Worm (Caenorhabditis elegans) whole organism, midembryonic: ENCODE results near the gene F36A4.2.

Source experiments
- T22C8.4 ChIP-seq: fragments of 200-800 bp; sonication (Bioruptor generic); IDR thresholded peaks from 2 replicates; pipeline ENCODE4 v1.3.6; 2022; ENCODE audit warnings: missing genetic modification characterization, missing compliant biosample characterization
- cog-1 ChIP-seq: sonication (generic microtip); optimal IDR thresholded peaks from 2 replicates; lab custom pipeline; 2016; ENCODE audit warnings: missing genetic modification characterization, missing compliant biosample characterization
- flt-1 ChIP-seq: fragments of 200-800 bp; sonication (Bioruptor generic); IDR thresholded peaks from 2 replicates; pipeline ENCODE4 v1.3.6; 2022; ENCODE audit warnings: missing genetic modification characterization, missing compliant biosample characterization
- klf-2 ChIP-seq: fragments of 200-800 bp; sonication (Bioruptor generic); conservative IDR thresholded peaks from 2 replicates; pipeline ENCODE4 v1.3.6; 2022; ENCODE audit warnings: missing genetic modification reagents, missing genetic modification characterization, missing compliant biosample characterization
- med-1 ChIP-seq: sonication (generic microtip); optimal IDR thresholded peaks from 2 replicates; lab custom pipeline; 2017; ENCODE audit warnings: missing genetic modification characterization, mild to moderate bottlenecking, missing compliant biosample characterization, antibody characterized with exemption, missing genetic modification reagents; ENCODE audit not compliant: insufficient read depth
- ref-1 ChIP-seq: fragments of 200-800 bp; sonication (Bioruptor generic); conservative IDR thresholded peaks from 2 replicates; pipeline ENCODE4 v1.3.6; 2022; ENCODE audit warnings: missing genetic modification reagents, missing genetic modification characterization, missing compliant biosample characterization
- tab-1 ChIP-seq: fragments of 200-800 bp; sonication (Bioruptor generic); IDR thresholded peaks from 2 replicates; pipeline ENCODE4 v1.3.6; 2022; ENCODE audit warnings: missing genetic modification characterization, missing compliant biosample characterization
- ztf-23 ChIP-seq: fragments of 200-800 bp; sonication (Bioruptor generic); IDR thresholded peaks from 2 replicates; pipeline ENCODE4 v1.3.6; 2022; ENCODE audit warnings: missing genetic modification reagents, missing genetic modification characterization, missing compliant biosample characterization
- ztf-29 ChIP-seq: fragments of 200-800 bp; sonication (Bioruptor generic); IDR thresholded peaks from 2 replicates; pipeline ENCODE4 v1.3.6; 2022; ENCODE audit warnings: missing genetic modification reagents, missing genetic modification characterization, missing compliant biosample characterization

F36A4.2 gene

DNA sequence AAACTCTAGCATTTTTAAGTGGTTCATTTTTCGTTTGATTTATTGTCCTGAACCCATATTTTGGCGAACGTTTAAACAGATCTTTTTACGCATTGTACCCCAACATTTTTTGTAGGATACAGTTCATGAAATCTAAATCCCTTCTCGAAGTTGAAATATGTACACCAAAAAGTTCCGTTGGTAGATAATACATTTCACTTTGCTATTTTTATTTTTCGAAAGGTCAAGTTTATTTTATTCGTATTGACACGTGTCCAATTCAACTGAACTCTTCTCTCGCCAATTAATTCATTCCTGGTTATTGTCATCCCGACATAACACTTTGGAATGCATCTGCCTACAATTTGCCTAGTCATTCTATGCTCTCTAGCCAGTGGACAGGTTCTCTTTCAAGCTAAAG, at the start of gene F36A4.2:
F36A4.2 (plus strand) TSS at position 301 of the 400 bp plus-strand sequence.
- TF ChIP-seq ztf-29 (GFP tag; lab: Robert Waterston, UW) (no peak), med-1 (GFP tag; lab: Kevin White, UChicago) (no peak), T22C8.4 (GFP tag; lab: Robert Waterston, UW) (no peak), flt-1 (GFP tag; lab: Robert Waterston, UW) (no peak), ref-1 (no peak), ztf-23 (no peak), tab-1 (GFP tag; lab: Robert Waterston, UW) (no peak), klf-2 (GFP tag; lab: Robert Waterston, UW) (no peak)

DNA sequence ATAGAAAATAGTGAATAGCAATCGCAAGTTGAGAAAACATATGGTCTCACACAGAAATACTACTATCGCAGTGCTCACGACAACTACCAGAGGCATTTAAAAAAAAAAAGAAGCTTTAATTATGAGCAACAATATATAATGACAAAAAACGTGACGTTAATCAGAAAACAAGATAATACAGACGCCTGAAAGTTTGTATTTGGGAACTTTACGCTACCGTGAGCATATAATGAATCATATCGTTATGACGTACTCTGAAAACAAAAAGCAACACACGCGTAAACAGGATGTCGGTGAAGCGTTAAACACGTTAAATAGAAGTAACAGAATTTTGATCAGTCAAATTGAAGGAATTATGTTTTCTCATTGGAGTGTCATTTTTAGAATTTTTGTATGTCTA, 45.2 kb upstream of the F36A4.2 start, which contains the start of gene srbc-71:
srbc-71 (minus strand) TSS at position 101 of the 400 bp plus-strand sequence.
- no peak for TF ChIP-seq T22C8.4 (GFP tag; lab: Robert Waterston, UW)
- no peak for TF ChIP-seq ztf-23

- TF ChIP-seq ztf-29 (GFP tag; lab: Robert Waterston, UW) (no peak), klf-2 (GFP tag; lab: Robert Waterston, UW) (no peak), med-1 (GFP tag; lab: Kevin White, UChicago) (no peak), tab-1 (GFP tag; lab: Robert Waterston, UW) (no peak), cog-1 (no peak), ztf-23 (no peak), ref-1 (no peak), flt-1 (GFP tag; lab: Robert Waterston, UW) (no peak)
These were observed 43.1 kb upstream of the F36A4.2 start, which contains the start of gene srbc-70 for ce11 chrIV:4227917-4228316. srbc-70 (minus strand) TSS chrIV:4228017.

- TF ChIP-seq ztf-23 (no peak), flt-1 (GFP tag; lab: Robert Waterston, UW) (no peak), T22C8.4 (GFP tag; lab: Robert Waterston, UW) (no peak), cog-1 (no peak), ztf-29 (GFP tag; lab: Robert Waterston, UW) (no peak), tab-1 (GFP tag; lab: Robert Waterston, UW) (no peak), ref-1 (no peak), med-1 (GFP tag; lab: Kevin White, UChicago) (no peak), klf-2 (GFP tag; lab: Robert Waterston, UW) (no peak)
These were observed 35.6 kb upstream of the F36A4.2 start, which contains the start of the genes zipt-2.2 and dpy-13 for ce11 chrIV:4235315-4236024. zipt-2.2 (minus strand) TSS chrIV:4235365. dpy-13 (plus strand) TSS chrIV:4235614.

- TF ChIP-seq flt-1 (GFP tag; lab: Robert Waterston, UW) (no peak), med-1 (GFP tag; lab: Kevin White, UChicago) (no peak)
These were observed 35.0 kb upstream of the F36A4.2 start for ce11 chrIV:4236025-4236407.

ce11 chrIV:4236671-4237070, 34.4 kb upstream of the F36A4.2 start:
- no peak for TF ChIP-seq ztf-29 (GFP tag; lab: Robert Waterston, UW)

DNA sequence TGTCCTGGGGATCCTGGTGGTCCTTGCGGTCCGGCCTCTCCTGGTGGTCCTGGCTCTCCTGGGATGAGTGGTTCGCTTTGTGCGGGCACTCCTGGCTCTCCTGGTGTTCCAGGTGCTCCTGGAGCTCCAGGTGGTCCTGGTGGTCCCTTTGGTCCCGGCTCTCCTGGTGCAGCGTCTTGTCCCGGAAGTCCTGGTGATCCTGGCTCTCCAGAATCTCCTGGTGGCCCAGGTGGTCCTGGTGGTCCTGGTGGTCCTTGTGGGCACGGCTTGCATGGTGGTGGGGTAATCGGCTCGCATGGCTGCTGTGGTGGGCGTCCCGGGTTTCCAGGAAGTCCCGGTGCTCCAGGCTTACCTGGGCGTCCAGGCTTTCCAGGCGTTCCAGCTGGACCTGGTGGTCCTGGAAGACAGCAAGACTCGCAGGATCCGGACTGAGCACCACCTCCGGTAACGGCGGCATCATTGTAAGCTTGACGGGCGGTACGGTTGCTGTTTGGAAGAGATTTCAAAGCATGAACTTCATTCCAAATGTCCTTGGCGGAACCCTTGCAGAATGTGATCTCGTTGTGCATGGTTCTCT, 27.1 kb upstream of the F36A4.2 start:
- no peak for TF ChIP-seq klf-2 (GFP tag; lab: Robert Waterston, UW)
- TF ChIP-seq flt-1 (GFP tag; lab: Robert Waterston, UW): peak; percentile 5; the same call in 1 of the 2 replicates

DNA sequence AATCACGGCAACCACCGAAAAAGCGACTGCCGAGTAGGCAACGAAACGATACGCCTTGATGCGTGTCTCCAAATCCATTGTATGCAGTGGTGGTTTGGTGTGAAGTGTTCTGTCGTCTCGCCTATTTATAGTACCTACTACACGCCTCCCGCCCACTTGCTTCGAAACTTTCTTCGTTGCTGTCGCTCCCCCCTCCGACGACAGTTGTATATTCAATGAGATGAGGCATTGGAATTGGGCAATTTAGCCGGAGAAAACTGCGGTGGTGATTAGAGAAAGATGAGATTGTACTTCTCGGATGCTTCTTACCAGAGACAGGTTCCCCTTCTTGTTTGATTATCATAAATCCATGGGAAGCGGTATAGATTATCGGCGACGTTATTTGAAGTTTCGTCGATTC, 26.5 kb upstream of the F36A4.2 start, which contains the start of gene col-34:
col-34 (minus strand) TSS at position 101 of the 400 bp plus-strand sequence.
- TF ChIP-seq ref-1: no peak
- no peak for TF ChIP-seq tab-1 (GFP tag; lab: Robert Waterston, UW)
- TF ChIP-seq flt-1 (GFP tag; lab: Robert Waterston, UW): no peak
- no peak for TF ChIP-seq klf-2 (GFP tag; lab: Robert Waterston, UW)
- no peak for TF ChIP-seq ztf-23
- TF ChIP-seq T22C8.4 (GFP tag; lab: Robert Waterston, UW): no peak
- TF ChIP-seq med-1 (GFP tag; lab: Kevin White, UChicago): no peak
- no peak for TF ChIP-seq ztf-29 (GFP tag; lab: Robert Waterston, UW)
- no peak for TF ChIP-seq cog-1

DNA sequence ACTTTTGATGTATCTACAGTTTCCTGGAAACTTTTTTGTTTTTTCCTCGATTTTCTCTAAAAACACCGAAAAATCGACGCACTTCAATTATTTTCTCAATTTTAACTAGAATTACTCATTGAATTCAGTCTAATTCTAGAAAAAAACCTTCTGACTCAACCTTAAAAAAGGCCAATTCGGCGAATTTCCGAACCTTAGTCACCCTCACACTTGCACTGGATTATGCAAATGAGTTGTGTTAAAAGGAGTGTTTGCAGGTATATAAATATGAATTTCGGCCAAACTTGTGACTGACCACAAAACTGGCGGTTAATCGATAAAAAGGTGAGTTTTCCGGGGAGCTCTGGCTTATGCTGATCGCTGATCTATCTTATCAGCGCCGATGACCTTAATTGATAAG, 24.5 kb upstream of the F36A4.2 start, which contains the start of gene ttr-20:
ttr-20 (plus strand) TSS at position 301 of the 400 bp plus-strand sequence.
- TF ChIP-seq med-1 (GFP tag; lab: Kevin White, UChicago) (no peak), cog-1 (no peak), ztf-23 (no peak), flt-1 (GFP tag; lab: Robert Waterston, UW) (no peak), tab-1 (GFP tag; lab: Robert Waterston, UW) (no peak), ref-1 (no peak), T22C8.4 (GFP tag; lab: Robert Waterston, UW) (no peak), ztf-29 (GFP tag; lab: Robert Waterston, UW) (no peak), klf-2 (GFP tag; lab: Robert Waterston, UW) (no peak)

ce11 chrIV:4247334-4247733, 23.7 kb upstream of the F36A4.2 start:
- TF ChIP-seq ztf-23 (no peak), med-1 (GFP tag; lab: Kevin White, UChicago) (no peak), ztf-29 (GFP tag; lab: Robert Waterston, UW) (no peak), T22C8.4 (GFP tag; lab: Robert Waterston, UW) (no peak), flt-1 (GFP tag; lab: Robert Waterston, UW) (no peak), klf-2 (GFP tag; lab: Robert Waterston, UW) (no peak), cog-1 (no peak), tab-1 (GFP tag; lab: Robert Waterston, UW) (no peak), ref-1 (no peak)
